Fruit fly (Drosophila melanogaster) whole organism, prepupa: ENCODE measurements around the gene trbl.

Source experiments
- CG16779 ChIP-seq: fragments of 200-800 bp; sonication (Bioruptor generic); optimal IDR thresholded peaks from 3 replicates; lab custom pipeline; 2017; ENCODE audit warnings: missing biosample characterization, mild to moderate bottlenecking, missing genetic modification characterization
- CG32006 ChIP-seq: fragments of 200-800 bp; sonication (Bioruptor generic); optimal IDR thresholded peaks from 3 replicates; lab custom pipeline; 2017; ENCODE audit warnings: missing biosample characterization, mild to moderate bottlenecking, missing genetic modification characterization
- CG6276 ChIP-seq: fragments of 200-800 bp; sonication (Bioruptor generic); optimal IDR thresholded peaks from 2 replicates; lab custom pipeline; 2017; ENCODE audit warnings: missing biosample characterization, mild to moderate bottlenecking, missing genetic modification characterization
- Gug ChIP-seq: fragments of 200-800 bp; sonication (Bioruptor generic); IDR thresholded peaks from 2 replicates; pipeline ENCODE4 v1.3.6; 2022; ENCODE audit warnings: missing biosample characterization, missing genetic modification characterization
- dac ChIP-seq: fragments of 200-800 bp; sonication (Bioruptor generic); optimal IDR thresholded peaks from 2 replicates; lab custom pipeline; 2017; ENCODE audit warnings: missing biosample characterization, mild to moderate bottlenecking, missing genetic modification characterization
- dsx ChIP-seq: fragments of 200-800 bp; optimal IDR thresholded peaks from 3 replicates; lab custom pipeline; 2019; ENCODE audit warnings: missing biosample characterization, mild to moderate bottlenecking, missing genetic modification characterization, moderate library complexity; ENCODE audit not compliant: poor library complexity, severe bottlenecking
- fd59A ChIP-seq: fragments of 200-800 bp; sonication (Bioruptor generic); optimal IDR thresholded peaks from 2 replicates; lab custom pipeline; 2017; ENCODE audit warnings: missing biosample characterization, mild to moderate bottlenecking, missing genetic modification characterization, missing genetic modification reagents
- lz ChIP-seq: fragments of 200-800 bp; sonication (Bioruptor generic); optimal IDR thresholded peaks from 3 replicates; lab custom pipeline; 2016; ENCODE audit warnings: missing biosample characterization, missing genetic modification characterization

DNA sequence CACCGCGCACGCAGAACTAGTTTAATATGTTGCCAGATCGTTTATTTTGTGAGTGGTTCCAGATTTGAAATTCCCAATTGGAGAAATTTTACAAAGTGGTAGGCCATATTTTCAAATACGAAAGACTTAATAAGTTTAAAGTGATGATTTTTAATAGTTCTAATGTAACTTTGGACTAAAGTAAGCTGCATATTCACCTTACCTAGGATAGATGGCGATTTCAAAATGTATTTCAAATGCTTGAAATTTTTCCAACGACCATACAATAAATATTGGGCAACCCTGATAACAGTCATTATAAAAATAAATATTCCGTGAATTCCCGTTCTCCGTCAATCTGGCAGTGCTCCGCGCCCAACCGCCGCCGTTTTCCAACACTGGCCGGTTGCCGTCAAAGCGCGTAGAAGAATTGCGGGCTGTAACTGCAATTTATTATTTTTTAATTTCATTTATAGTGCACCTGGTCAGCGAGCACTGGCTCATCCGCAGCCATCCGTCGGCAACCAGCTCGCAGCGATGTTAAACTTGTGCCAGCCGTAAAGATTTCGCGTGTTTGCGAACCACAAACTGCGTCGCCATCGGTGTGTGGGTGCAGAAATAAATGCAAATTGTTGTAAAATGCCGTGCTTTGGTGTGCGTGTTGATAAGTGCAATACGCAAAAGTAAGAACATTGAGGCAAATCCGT, 25.4 kb downstream of the trbl start, which contains the start of the genes Ide and RhoBTB:
- TF ChIP-seq CG16779 (tag; lab: Kevin White, UChicago): no peak
- peak; percentile 51 for TF ChIP-seq dac (GFP tag; lab: Kevin White, UChicago)
- peak; percentile 84 for TF ChIP-seq CG32006 (GFP tag; lab: Kevin White, UChicago)
- TF ChIP-seq CG6276 (GFP tag; lab: Kevin White, UChicago): no peak
- peak; percentile 59 for TF ChIP-seq fd59A (GFP tag; lab: Kevin White, UChicago)
- peak; percentile 81 for TF ChIP-seq Gug (GFP tag; lab: Robert Waterston, UW)
- TF ChIP-seq dsx (GFP tag; lab: Kevin White, UChicago): peak; percentile 53
- peak; percentile 92 for TF ChIP-seq lz (GFP tag; lab: Kevin White, UChicago)
